Worm (Caenorhabditis elegans): ENCODE data around the gene K10F12.7.

Gene K10F12.7

ce11 chrIII:356906-357901, 25.2 kb downstream of the K10F12.7 start:
- TF ChIP-seq lsy-2 (tag; optimal IDR thresholded peaks at IDR 0.05) (peak in 1 of 2 experiments; percentile 29), elt-2 (tag; optimal IDR thresholded peaks at IDR 0.05) (peak; percentile 56), efl-1 (optimal IDR thresholded peaks at IDR 0.05) (no peak), efl-1 (GFP tag; optimal IDR thresholded peaks at IDR 0.05 in 1 of 2) (peak in 1 of 2 experiments; percentile 85), fos-1 (tag; optimal IDR thresholded peaks at IDR 0.05) (peak; percentile 25), lin-14 (GFP tag; optimal IDR thresholded peaks at IDR 0.05) (peak; percentile 11), mep-1 (tag; optimal IDR thresholded peaks at IDR 0.05) (peak; percentile 14), egl-13 (tag; optimal IDR thresholded peaks at IDR 0.05) (no peak), lin-35 (GFP tag; optimal IDR thresholded peaks at IDR 0.05) (peak in 1 of 2 experiments; percentile 18), nhr-71 (tag; optimal IDR thresholded peaks at IDR 0.05) (peak; percentile 17), ztf-4 (tag; optimal IDR thresholded peaks at IDR 0.05) (no peak), nhr-84 (tag; optimal IDR thresholded peaks at IDR 0.05) (no peak), sup-37 (GFP tag; optimal IDR thresholded peaks at IDR 0.05) (no peak), elt-3 (tag; optimal IDR thresholded peaks at IDR 0.05) (peak in 2 of 6 experiments; percentile 35 to 53), hpl-2 (GFP tag; optimal IDR thresholded peaks at IDR 0.05) (peak; percentile 24), nhr-85 (tag) (peak; percentile 56)

DNA sequence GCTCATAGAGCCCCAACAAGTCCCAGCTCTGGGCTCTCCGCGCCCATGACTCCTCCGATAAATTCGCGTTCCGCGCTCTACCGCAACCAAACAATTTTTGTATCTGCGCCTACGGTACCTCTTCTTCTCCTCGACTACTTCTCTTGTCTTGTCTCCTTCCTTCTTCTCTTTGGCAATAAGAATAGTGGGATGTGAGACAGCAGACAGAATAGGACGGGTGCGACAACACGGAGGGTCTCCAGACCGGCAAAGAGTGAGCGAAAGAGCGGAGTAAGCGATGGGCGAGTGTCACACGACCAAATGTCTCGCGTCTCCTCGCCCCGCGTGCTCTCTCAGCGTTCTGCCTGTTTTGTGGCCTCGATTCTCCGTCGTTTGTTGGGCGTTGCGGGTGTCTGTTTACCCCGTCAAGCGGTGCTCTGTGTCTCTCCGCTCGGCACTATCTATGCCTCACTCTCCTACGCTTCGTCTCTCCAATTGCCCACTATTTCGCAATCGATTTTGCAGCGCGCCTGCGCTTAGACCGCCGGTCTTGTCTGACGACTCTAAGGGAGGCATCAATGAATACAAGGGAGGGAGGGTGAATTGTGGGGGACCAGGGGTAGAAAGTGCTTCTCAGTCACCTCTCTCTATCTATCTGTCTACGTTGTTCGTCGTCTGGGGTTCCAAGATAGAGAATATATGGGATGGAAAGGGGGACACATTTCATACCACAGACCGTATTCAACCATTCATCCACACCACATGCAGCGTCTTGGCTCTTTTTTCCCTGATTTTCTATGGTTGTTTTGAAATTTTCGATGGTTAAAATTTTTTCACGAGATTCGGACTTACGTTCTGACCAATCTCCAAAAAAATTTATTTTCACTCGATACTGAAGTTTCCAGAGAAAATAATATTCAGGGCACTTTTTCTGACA, 27.6 kb downstream of the K10F12.7 start, which contains the start of gene gei-4:
Gene gei-4, minus strand, starts transcription at position 256 of the 916 bp plus-strand sequence.
- TF ChIP-seq ceh-88 (GFP tag; IDR thresholded peaks at IDR 0.05): peak; percentile 57; the same call in 1 of the 2 replicates
- TF ChIP-seq lin-35 (GFP tag; optimal IDR thresholded peaks at IDR 0.05): peak; percentile 65 to 79
- TF ChIP-seq hlh-4 (tag; optimal IDR thresholded peaks at IDR 0.05): peak; percentile 51
- peak; percentile 69 for TF ChIP-seq isw-1 (GFP tag; IDR thresholded peaks at IDR 0.05)
- no peak for TF ChIP-seq pag-3 (tag; optimal IDR thresholded peaks at IDR 0.05; ENCODE audit: borderline replicate concordance, insufficient read depth)
- peak; percentile 43 for TF ChIP-seq elt-2 (tag; optimal IDR thresholded peaks at IDR 0.05)
- TF ChIP-seq egl-13 (tag; optimal IDR thresholded peaks at IDR 0.05): peak; percentile 88
- peak; percentile 97 for TF ChIP-seq nhr-71 (tag; optimal IDR thresholded peaks at IDR 0.05)
- peak; percentile 77 for TF ChIP-seq nhr-11 (tag; optimal IDR thresholded peaks at IDR 0.05)
- peak; percentile 65 to 79 for TF ChIP-seq lsy-2 (tag; optimal IDR thresholded peaks at IDR 0.05)
- TF ChIP-seq unc-98 (GFP tag; IDR thresholded peaks at IDR 0.05): no peak
- TF ChIP-seq aha-1 (tag; optimal IDR thresholded peaks at IDR 0.05): peak; percentile 26
- TF ChIP-seq vab-15 (tag; optimal IDR thresholded peaks at IDR 0.05): no peak
- no peak for TF ChIP-seq nhr-28 (tag; optimal IDR thresholded peaks at IDR 0.05)
- TF ChIP-seq aly-2 (tag; optimal IDR thresholded peaks at IDR 0.05): no peak
- TF ChIP-seq ztf-11 (tag; optimal IDR thresholded peaks at IDR 0.05): peak in 1 of 2 experiments; percentile 84
- peak; percentile 75 for TF ChIP-seq mep-1 (tag; optimal IDR thresholded peaks at IDR 0.05)
- TF ChIP-seq fkh-10 (GFP tag; optimal IDR thresholded peaks at IDR 0.05): peak; percentile 71
- TF ChIP-seq skn-1 (tag; optimal IDR thresholded peaks at IDR 0.05): peak; percentile 65
- TF ChIP-seq jun-1 (tag; optimal IDR thresholded peaks at IDR 0.05): peak; percentile 92
- peak; percentile 47 to 64 (median 60) for TF ChIP-seq dpl-1 (GFP tag; optimal IDR thresholded peaks at IDR 0.05)
- peak; percentile 95 for TF ChIP-seq nhr-85 (tag)
- TF ChIP-seq nhr-47 (tag; optimal IDR thresholded peaks at IDR 0.05): peak; percentile 96
- TF ChIP-seq lir-3 (tag; optimal IDR thresholded peaks at IDR 0.05; ENCODE audit: poor library complexity): peak; percentile 68
- peak; percentile 94 for TF ChIP-seq swsn-7 (tag; optimal IDR thresholded peaks at IDR 0.05)
- TF ChIP-seq Y116A8C.19 (tag; optimal IDR thresholded peaks at IDR 0.05; ENCODE audit: borderline replicate concordance): peak; percentile 18
- peak; percentile 20 for TF ChIP-seq nhr-12 (tag; optimal IDR thresholded peaks at IDR 0.05)
- TF ChIP-seq C04F5.9 (tag; optimal IDR thresholded peaks at IDR 0.05): peak; percentile 34
- TF ChIP-seq ceh-8 (GFP tag; optimal IDR thresholded peaks at IDR 0.05): peak; percentile 64
- peak; percentile 58 for TF ChIP-seq nhr-77 (tag; optimal IDR thresholded peaks at IDR 0.05)
- peak; percentile 85 for TF ChIP-seq xbp-1 (tag; optimal IDR thresholded peaks at IDR 0.05)
- no peak for TF ChIP-seq nhr-84 (tag; optimal IDR thresholded peaks at IDR 0.05)
- peak; percentile 38 for TF ChIP-seq fkh-4 (tag; optimal IDR thresholded peaks at IDR 0.05; ENCODE audit: borderline replicate concordance)
- no peak for TF ChIP-seq F16B12.6 (tag; optimal IDR thresholded peaks at IDR 0.05)
- no peak for TF ChIP-seq ces-1 (GFP tag; optimal IDR thresholded peaks at IDR 0.05)
- peak; percentile 97 for TF ChIP-seq snu-23 (GFP tag; optimal IDR thresholded peaks at IDR 0.05)
- peak; percentile 67 for TF ChIP-seq snpc-4 (tag; optimal IDR thresholded peaks at IDR 0.05)

Data from whole organism, L1 larva.